Worm (Caenorhabditis elegans): ENCODE data around the gene D1086.5.
A peak's percentile ranks its signal among the peaks of the same experiment; 100 is the strongest.

D1086.5 gene

ce11 chrV:14134757-14135441 is 44.7 kb upstream of the D1086.5 start:
- TF ChIP-seq elt-1 (tag; optimal IDR thresholded peaks at IDR 0.05) (no peak), fos-1 (tag; optimal IDR thresholded peaks at IDR 0.05) (peak; percentile 75), nhr-25 (tag; optimal IDR thresholded peaks at IDR 0.05) (peak; percentile 29)

ce11 chrV:14133002-14133763 is 43.0 kb upstream of the D1086.5 start:
- no peak for TF ChIP-seq R02D3.7 (tag; optimal IDR thresholded peaks at IDR 0.05)
- peak; percentile 8 for TF ChIP-seq nhr-129 (tag; optimal IDR thresholded peaks at IDR 0.05)
- TF ChIP-seq lin-39 (tag; optimal IDR thresholded peaks at IDR 0.05) = no peak
- no peak for TF ChIP-seq nhr-10 (tag; optimal IDR thresholded peaks at IDR 0.05)
- peak; percentile 8 for TF ChIP-seq sma-9 (GFP tag; optimal IDR thresholded peaks at IDR 0.05)
- TF ChIP-seq sma-9 (tag; optimal IDR thresholded peaks at IDR 0.05) = no peak
- peak in 1 of 2 experiments; percentile 16 for TF ChIP-seq lsy-2 (tag; optimal IDR thresholded peaks at IDR 0.05)
- no peak for TF ChIP-seq nhr-12 (tag; optimal IDR thresholded peaks at IDR 0.05)
- peak; percentile 17 for TF ChIP-seq nhr-25 (tag; optimal IDR thresholded peaks at IDR 0.05)
- TF ChIP-seq ceh-82 (tag; optimal IDR thresholded peaks at IDR 0.05) = no peak
- TF ChIP-seq nhr-77 (tag; optimal IDR thresholded peaks at IDR 0.05) = no peak
- TF ChIP-seq nhr-11 (tag; optimal IDR thresholded peaks at IDR 0.05) = no peak

DNA sequence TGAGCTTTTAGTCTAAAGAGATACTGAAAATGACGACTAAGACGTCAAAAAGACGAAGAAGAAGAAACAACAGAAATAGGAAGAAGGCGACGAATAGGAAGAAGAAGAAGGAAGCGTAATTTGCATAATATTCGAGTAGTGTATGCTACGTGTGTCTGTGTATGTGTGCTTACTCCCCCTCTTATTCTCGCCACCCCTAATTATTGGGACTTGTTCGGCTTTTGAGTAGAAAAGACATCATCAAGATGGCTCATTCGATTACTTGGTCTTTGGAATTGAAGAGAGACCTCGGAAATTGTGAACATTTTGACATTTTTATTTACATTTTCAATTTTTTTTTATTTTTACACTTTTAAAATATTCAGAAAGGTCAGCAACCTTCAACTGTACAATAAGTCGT is 40.1 kb upstream of the D1086.5 start:
- no peak for TF ChIP-seq lin-13 (GFP tag; optimal IDR thresholded peaks at IDR 0.05)
- TF ChIP-seq C34F6.9 (tag; optimal IDR thresholded peaks at IDR 0.05) = no peak
- TF ChIP-seq nhr-77 (tag; optimal IDR thresholded peaks at IDR 0.05) = no peak
- no peak for TF ChIP-seq fos-1 (tag; optimal IDR thresholded peaks at IDR 0.05)
- no peak for TF ChIP-seq mdl-1 (tag; optimal IDR thresholded peaks at IDR 0.05)
- no peak for TF ChIP-seq mab-5 (tag; optimal IDR thresholded peaks at IDR 0.05)
- TF ChIP-seq elt-1 (tag; optimal IDR thresholded peaks at IDR 0.05) = no peak
- no peak for TF ChIP-seq unc-55 (GFP tag; optimal IDR thresholded peaks at IDR 0.05)
- no peak for TF ChIP-seq unc-62 (GFP tag; optimal IDR thresholded peaks at IDR 0.05)
- no peak for TF ChIP-seq unc-39 (tag; optimal IDR thresholded peaks at IDR 0.05)
- no peak for TF ChIP-seq gmeb-1 (tag; optimal IDR thresholded peaks at IDR 0.05)
- TF ChIP-seq egl-27 (tag; optimal IDR thresholded peaks at IDR 0.05) = no peak
- no peak for TF ChIP-seq blmp-1 (tag; optimal IDR thresholded peaks at IDR 0.05; ENCODE audit: insufficient read depth)

ce11 chrV:14128858-14129257 is 38.7 kb upstream of the D1086.5 start:
- no peak for TF ChIP-seq nhr-77 (tag; optimal IDR thresholded peaks at IDR 0.05)
- TF ChIP-seq Y55F3AM.14 (GFP tag; optimal IDR thresholded peaks at IDR 0.05) = peak; percentile 3

ce11 chrV:14127834-14128233 is 37.7 kb upstream of the D1086.5 start:
- TF ChIP-seq fos-1 (tag; optimal IDR thresholded peaks at IDR 0.05) = peak; percentile 52
- peak; percentile 18 for TF ChIP-seq nhr-129 (tag; optimal IDR thresholded peaks at IDR 0.05)
- no peak for TF ChIP-seq nhr-21 (tag; optimal IDR thresholded peaks at IDR 0.05)
- no peak for TF ChIP-seq dmd-4 (tag; optimal IDR thresholded peaks at IDR 0.05)

DNA sequence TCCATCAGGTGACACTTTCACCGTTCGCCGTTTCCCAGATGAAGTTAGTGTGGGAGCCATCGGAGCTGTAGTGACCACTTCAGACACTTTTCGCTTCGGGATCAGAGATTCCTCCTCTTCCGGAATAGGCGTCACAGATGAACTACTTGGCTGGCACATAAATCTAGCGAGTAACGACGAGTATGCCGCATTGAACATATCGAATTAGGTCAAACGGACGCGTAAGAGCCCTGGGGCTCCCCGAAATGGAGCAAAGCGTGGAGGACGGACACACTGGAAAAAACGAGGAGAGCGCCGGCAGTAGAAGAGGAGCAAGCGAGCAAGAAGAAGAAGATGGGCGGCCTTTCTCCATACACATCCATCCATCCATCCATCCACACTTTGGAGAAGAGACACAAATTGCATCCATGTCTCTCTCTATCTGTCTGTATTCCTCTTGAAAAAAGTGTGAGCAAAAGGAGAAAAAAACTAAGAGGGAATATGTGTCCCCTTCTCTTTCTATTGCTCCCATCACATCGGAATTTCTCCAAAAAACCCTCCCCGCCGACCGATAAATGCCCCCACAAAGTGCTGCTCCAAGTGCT is 36.3 kb upstream of the D1086.5 start:
- no peak for TF ChIP-seq nhr-77 (tag; optimal IDR thresholded peaks at IDR 0.05)
- peak; percentile 17 for TF ChIP-seq nhr-129 (tag; optimal IDR thresholded peaks at IDR 0.05)

DNA sequence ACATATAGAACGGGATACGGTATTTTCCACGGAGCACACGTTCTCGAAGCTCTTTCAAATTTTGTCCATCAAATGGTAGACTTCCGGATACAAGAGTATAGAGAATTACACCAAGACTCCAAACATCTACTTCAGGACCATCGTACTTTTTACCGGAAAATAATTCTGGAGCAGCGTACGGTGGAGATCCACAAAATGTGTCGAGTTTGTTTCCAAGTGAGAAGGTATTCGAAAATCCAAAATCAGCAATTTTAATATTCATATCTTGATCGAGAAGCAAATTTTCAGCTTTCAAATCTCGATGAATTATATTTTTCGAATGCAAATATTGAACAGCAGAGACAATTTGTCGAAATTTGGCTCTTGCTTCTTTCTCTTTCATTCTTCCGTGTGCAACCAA is 33.0 kb upstream of the D1086.5 start:
- TF ChIP-seq nhr-129 (tag; optimal IDR thresholded peaks at IDR 0.05) = no peak
- TF ChIP-seq dmd-4 (tag; optimal IDR thresholded peaks at IDR 0.05) = no peak
- TF ChIP-seq R02D3.7 (tag; optimal IDR thresholded peaks at IDR 0.05) = no peak
- no peak for TF ChIP-seq fos-1 (tag; optimal IDR thresholded peaks at IDR 0.05)
- TF ChIP-seq peb-1 (tag; optimal IDR thresholded peaks at IDR 0.05) = no peak
- no peak for TF ChIP-seq ceh-82 (tag; optimal IDR thresholded peaks at IDR 0.05)
- TF ChIP-seq nhr-21 (tag; optimal IDR thresholded peaks at IDR 0.05) = no peak
- no peak for TF ChIP-seq nhr-25 (tag; optimal IDR thresholded peaks at IDR 0.05)
- no peak for TF ChIP-seq unc-39 (tag; optimal IDR thresholded peaks at IDR 0.05)
